Fruit fly (Drosophila melanogaster) whole organism, pupa: Measurements from ENCODE around the gene CG3552.

ENCODE experiments used
- CG10348 ChIP-seq: fragments of 200-800 bp; sonication (Bioruptor generic); IDR thresholded peaks from 2 replicates; pipeline ENCODE4 v1.3.6; 2022; ENCODE audit warnings: missing biosample characterization, missing genetic modification characterization
- CG12605 ChIP-seq: fragments of 200-800 bp; sonication (Bioruptor generic); IDR thresholded peaks from 2 replicates; pipeline ENCODE4 v1.3.6; 2022; ENCODE audit warnings: missing biosample characterization, missing genetic modification characterization
- CG13204 ChIP-seq: fragments of 200-800 bp; sonication (Bioruptor generic); optimal IDR thresholded peaks from 2 replicates; lab custom pipeline; 2018; ENCODE audit warnings: missing biosample characterization, mild to moderate bottlenecking, missing genetic modification characterization, moderate library complexity
- CG14655 ChIP-seq: fragments of 200-800 bp; sonication (Bioruptor generic); optimal IDR thresholded peaks from 3 replicates; lab custom pipeline; 2017; ENCODE audit warnings: mild to moderate bottlenecking, missing biosample characterization, missing genetic modification reagents, missing genetic modification characterization
- CG15710 ChIP-seq: fragments of 200-800 bp; sonication (Bioruptor generic); optimal IDR thresholded peaks from 2 replicates; lab custom pipeline; 2018; ENCODE audit warnings: missing biosample characterization, mild to moderate bottlenecking, missing genetic modification characterization, moderate library complexity
- CG17806 ChIP-seq: fragments of 200-800 bp; sonication (Bioruptor generic); optimal IDR thresholded peaks from 2 replicates; lab custom pipeline; 2018; ENCODE audit warnings: missing biosample characterization, mild to moderate bottlenecking, missing genetic modification characterization, moderate library complexity
- CG32121 ChIP-seq: fragments of 200-800 bp; sonication (Bioruptor generic); IDR thresholded peaks from 2 replicates; pipeline ENCODE4 v1.3.6; 2022; ENCODE audit warnings: missing biosample characterization, missing genetic modification characterization
- CG34367 ChIP-seq: fragments of 200-800 bp; sonication (Bioruptor generic); optimal IDR thresholded peaks from 2 replicates; lab custom pipeline; 2018; ENCODE audit warnings: missing biosample characterization, mild to moderate bottlenecking, missing genetic modification characterization
- CG4496 ChIP-seq: fragments of 200-800 bp; sonication (Bioruptor generic); IDR thresholded peaks from 3 replicates; pipeline ENCODE4 v1.3.6; 2022; ENCODE audit warnings: missing biosample characterization, missing genetic modification characterization
- CG8159 ChIP-seq: fragments of 200-800 bp; sonication (Bioruptor generic); optimal IDR thresholded peaks from 3 replicates; lab custom pipeline; 2018; ENCODE audit warnings: missing biosample characterization, mild to moderate bottlenecking, missing genetic modification characterization, moderate library complexity
- CG8301 ChIP-seq: fragments of 200-800 bp; sonication (Bioruptor generic); optimal IDR thresholded peaks from 2 replicates; lab custom pipeline; 2018; ENCODE audit warnings: missing biosample characterization, mild to moderate bottlenecking, missing genetic modification characterization
- CG9948 ChIP-seq: fragments of 200-800 bp; sonication (Bioruptor generic); optimal IDR thresholded peaks from 2 replicates; lab custom pipeline; 2018; ENCODE audit warnings: missing biosample characterization, mild to moderate bottlenecking, missing genetic modification characterization, moderate library complexity
- D1 ChIP-seq: fragments of 200-800 bp; sonication (Bioruptor generic); optimal IDR thresholded peaks from 2 replicates; lab custom pipeline; 2018; ENCODE audit warnings: missing biosample characterization, mild to moderate bottlenecking, missing genetic modification characterization, moderate library complexity
- EcR ChIP-seq: fragments of 200-800 bp; sonication (Bioruptor generic); optimal IDR thresholded peaks from 3 replicates; lab custom pipeline; 2019; ENCODE audit warnings: missing biosample characterization, missing genetic modification characterization, mild to moderate bottlenecking, moderate library complexity, missing genetic modification reagents
- Ets98B ChIP-seq: fragments of 200-800 bp; sonication (Bioruptor generic); IDR thresholded peaks from 2 replicates; pipeline ENCODE4 v1.3.6; 2022; ENCODE audit warnings: missing biosample characterization, missing genetic modification characterization
- Pif1A ChIP-seq: fragments of 200-800 bp; sonication (Bioruptor generic); optimal IDR thresholded peaks from 3 replicates; lab custom pipeline; 2016; ENCODE audit warnings: missing biosample characterization, missing genetic modification characterization
- Pif1B ChIP-seq: fragments of 200-800 bp; sonication (Bioruptor generic); optimal IDR thresholded peaks from 3 replicates; lab custom pipeline; 2016; ENCODE audit warnings: missing biosample characterization, missing genetic modification characterization
- Snoo ChIP-seq: fragments of 200-800 bp; sonication (Bioruptor generic); optimal IDR thresholded peaks from 3 replicates; lab custom pipeline; 2017; ENCODE audit warnings: missing biosample characterization, mild to moderate bottlenecking, missing genetic modification characterization, inconsistent platforms
- fd96Ca ChIP-seq: fragments of 200-800 bp; sonication (Bioruptor generic); IDR thresholded peaks from 3 replicates; pipeline ENCODE4 v1.3.6; 2022; ENCODE audit warnings: missing biosample characterization, missing genetic modification characterization
- gl ChIP-seq: fragments of 200-800 bp; sonication (Bioruptor generic); optimal IDR thresholded peaks from 2 replicates; lab custom pipeline; 2018; ENCODE audit warnings: missing biosample characterization, mild to moderate bottlenecking, missing genetic modification characterization
- rn ChIP-seq: fragments of 200-800 bp; sonication (Bioruptor generic); IDR thresholded peaks from 2 replicates; pipeline ENCODE4 v1.3.6; 2022; ENCODE audit warnings: missing biosample characterization, missing genetic modification characterization

Gene CG3552

dm6 chr3L:9460775-9461491 lies 4.8 kb downstream of the CG3552 start, which contains the start of the genes CG3434 and CG44838:
CG3434 (minus strand) TSS chr3L:9460799.
CG44838 (plus strand) TSS chr3L:9461050.
- TF ChIP-seq CG10348 (GFP tag; lab: Robert Waterston, UW) (no peak), CG15710 (tag; lab: Kevin White, UChicago) (peak; percentile 68), Pif1B (GFP tag; lab: Kevin White, UChicago) (peak; percentile 74), EcR (GFP tag; lab: Kevin White, UChicago) (peak; percentile 75), gl (tag; lab: Kevin White, UChicago) (no peak), CG13204 (GFP tag; lab: Kevin White, UChicago) (peak; percentile 37), CG34367 (tag; lab: Kevin White, UChicago) (peak; percentile 54), Ets98B (GFP tag; lab: Robert Waterston, UW) (peak; percentile 47), CG4496 (GFP tag; lab: Robert Waterston, UW) (peak; percentile 71), CG32121 (GFP tag; lab: Robert Waterston, UW) (peak; percentile 73), CG8301 (peak; percentile 50), Pif1A (GFP tag; lab: Kevin White, UChicago) (peak; percentile 70), rn (peak; percentile 39; the same call in 1 of the 2 replicates), CG9948 (peak; percentile 54), D1 (no peak), CG17806 (peak; percentile 57), CG12605 (GFP tag; lab: Robert Waterston, UW) (no peak), fd96Ca (GFP tag; lab: Robert Waterston, UW) (peak; percentile 75; the same call in 2 of the 3 replicates), CG14655 (GFP tag; lab: Kevin White, UChicago) (peak; percentile 63), Snoo (peak; percentile 73), CG8159 (tag; lab: Kevin White, UChicago) (peak; percentile 66)

- TF ChIP-seq CG15710 (tag; lab: Kevin White, UChicago) (no peak), CG4496 (GFP tag; lab: Robert Waterston, UW) (peak; percentile 69; the same call in 2 of the 3 replicates), D1 (no peak), fd96Ca (GFP tag; lab: Robert Waterston, UW) (peak; percentile 47; the same call in 2 of the 3 replicates), rn (0 out of 2 replicates have a peak, but pooled peaks have one; percentile 28), CG9948 (peak; percentile 7), EcR (GFP tag; lab: Kevin White, UChicago) (peak; percentile 81), CG32121 (GFP tag; lab: Robert Waterston, UW) (peak; percentile 36), CG34367 (tag; lab: Kevin White, UChicago) (peak; percentile 36), CG17806 (peak; percentile 30)
Measured at dm6 chr3L:9461670-9462246, 5.6 kb downstream of the CG3552 start.

- peak; percentile 90 for TF ChIP-seq CG17806
- peak; percentile 52; the same call in 1 of the 2 replicates for TF ChIP-seq CG10348 (GFP tag; lab: Robert Waterston, UW)
- no peak for TF ChIP-seq rn
- TF ChIP-seq CG12605 (GFP tag; lab: Robert Waterston, UW) = peak; percentile 66
- TF ChIP-seq Pif1B (GFP tag; lab: Kevin White, UChicago) = peak; percentile 87
- TF ChIP-seq gl (tag; lab: Kevin White, UChicago) = peak; percentile 62
- TF ChIP-seq CG32121 (GFP tag; lab: Robert Waterston, UW) = peak; percentile 90
- TF ChIP-seq CG9948 = peak; percentile 88
- TF ChIP-seq CG8159 (tag; lab: Kevin White, UChicago) = peak; percentile 94
- peak; percentile 92 for TF ChIP-seq CG4496 (GFP tag; lab: Robert Waterston, UW)
- TF ChIP-seq CG13204 (GFP tag; lab: Kevin White, UChicago) = peak; percentile 49
- peak; percentile 90 for TF ChIP-seq CG34367 (tag; lab: Kevin White, UChicago)
- TF ChIP-seq CG8301 = peak; percentile 96
- TF ChIP-seq Pif1A (GFP tag; lab: Kevin White, UChicago) = peak; percentile 94
- peak; percentile 96 for TF ChIP-seq CG14655 (GFP tag; lab: Kevin White, UChicago)
- TF ChIP-seq D1 = peak; percentile 93
- peak; percentile 89 for TF ChIP-seq Snoo
- TF ChIP-seq Ets98B (GFP tag; lab: Robert Waterston, UW) = peak; percentile 91
- TF ChIP-seq EcR (GFP tag; lab: Kevin White, UChicago) = no peak
- peak; percentile 91 for TF ChIP-seq CG15710 (tag; lab: Kevin White, UChicago)
- no peak for TF ChIP-seq fd96Ca (GFP tag; lab: Robert Waterston, UW)
Measured at dm6 chr3L:9462247-9462769, 6.2 kb downstream of the CG3552 start.

- no peak for TF ChIP-seq rn
- TF ChIP-seq Pif1B (GFP tag; lab: Kevin White, UChicago) = no peak
- no peak for TF ChIP-seq CG8301
- 0 out of 3 replicates have a peak, but pooled peaks have one; percentile 13 for TF ChIP-seq fd96Ca (GFP tag; lab: Robert Waterston, UW)
- no peak for TF ChIP-seq CG10348 (GFP tag; lab: Robert Waterston, UW)
- TF ChIP-seq CG8159 (tag; lab: Kevin White, UChicago) = peak; percentile 41
- TF ChIP-seq CG4496 (GFP tag; lab: Robert Waterston, UW) = 0 out of 3 replicates have a peak, but pooled peaks have one; percentile 10
- TF ChIP-seq Snoo = no peak
- peak; percentile 82 for TF ChIP-seq gl (tag; lab: Kevin White, UChicago)
- peak; percentile 58; the same call in 1 of the 2 replicates for TF ChIP-seq CG12605 (GFP tag; lab: Robert Waterston, UW)
- TF ChIP-seq Ets98B (GFP tag; lab: Robert Waterston, UW) = no peak
- peak; percentile 21 for TF ChIP-seq EcR (GFP tag; lab: Kevin White, UChicago)
- TF ChIP-seq CG32121 (GFP tag; lab: Robert Waterston, UW) = no peak
- peak; percentile 6 for TF ChIP-seq CG9948
- peak; percentile 91 for TF ChIP-seq CG13204 (GFP tag; lab: Kevin White, UChicago)
- TF ChIP-seq CG14655 (GFP tag; lab: Kevin White, UChicago) = no peak
- peak; percentile 17 for TF ChIP-seq Pif1A (GFP tag; lab: Kevin White, UChicago)
- no peak for TF ChIP-seq D1
- TF ChIP-seq CG17806 = peak; percentile 46
- peak; percentile 42 for TF ChIP-seq CG15710 (tag; lab: Kevin White, UChicago)
- peak; percentile 54 for TF ChIP-seq CG34367 (tag; lab: Kevin White, UChicago)
Measured at dm6 chr3L:9462794-9463193, 6.7 kb downstream of the CG3552 start.
